Fruit fly (Drosophila melanogaster) whole organism, adult: ENCODE measurements around the gene jet.

Experiments
- CG11617 ChIP-seq: fragments of 200-800 bp; sonication (Bioruptor generic); optimal IDR thresholded peaks from 2 replicates; lab custom pipeline; 2017; ENCODE audit warnings: mild to moderate bottlenecking, missing biosample characterization, missing genetic modification reagents, missing genetic modification characterization
- CG33017 ChIP-seq: fragments of 200-800 bp; sonication (Bioruptor generic); optimal IDR thresholded peaks from 2 replicates; lab custom pipeline; 2018; ENCODE audit warnings: missing biosample characterization, mild to moderate bottlenecking, missing genetic modification characterization, moderate library complexity
- Clk ChIP-seq: fragments of 200-800 bp; sonication (Bioruptor generic); optimal IDR thresholded peaks from 2 replicates; lab custom pipeline; 2017; ENCODE audit warnings: missing biosample characterization, missing genetic modification characterization
- Crg-1 ChIP-seq: fragments of 200-800 bp; sonication (Bioruptor generic); optimal IDR thresholded peaks from 2 replicates; lab custom pipeline; 2016; ENCODE audit warnings: missing biosample characterization, missing genetic modification characterization
- Mnt ChIP-seq: fragments of 200-800 bp; sonication (Bioruptor generic); optimal IDR thresholded peaks from 2 replicates; lab custom pipeline; 2016; ENCODE audit warnings: missing biosample characterization, mild to moderate bottlenecking, missing genetic modification characterization
- cic ChIP-seq: fragments of 200-800 bp; sonication (Bioruptor generic); optimal IDR thresholded peaks from 2 replicates; lab custom pipeline; 2017; ENCODE audit warnings: missing biosample characterization, mild to moderate bottlenecking, missing genetic modification characterization, moderate library complexity
- pad ChIP-seq: fragments of 200-800 bp; sonication (Bioruptor generic); optimal IDR thresholded peaks from 3 replicates; lab custom pipeline; 2017; ENCODE audit warnings: missing biosample characterization, missing genetic modification characterization, mild to moderate bottlenecking, moderate library complexity, missing genetic modification reagents
- toe ChIP-seq: fragments of 200-800 bp; sonication (Bioruptor generic); optimal IDR thresholded peaks from 2 replicates; lab custom pipeline; 2016; ENCODE audit warnings: missing biosample characterization, missing genetic modification characterization

DNA sequence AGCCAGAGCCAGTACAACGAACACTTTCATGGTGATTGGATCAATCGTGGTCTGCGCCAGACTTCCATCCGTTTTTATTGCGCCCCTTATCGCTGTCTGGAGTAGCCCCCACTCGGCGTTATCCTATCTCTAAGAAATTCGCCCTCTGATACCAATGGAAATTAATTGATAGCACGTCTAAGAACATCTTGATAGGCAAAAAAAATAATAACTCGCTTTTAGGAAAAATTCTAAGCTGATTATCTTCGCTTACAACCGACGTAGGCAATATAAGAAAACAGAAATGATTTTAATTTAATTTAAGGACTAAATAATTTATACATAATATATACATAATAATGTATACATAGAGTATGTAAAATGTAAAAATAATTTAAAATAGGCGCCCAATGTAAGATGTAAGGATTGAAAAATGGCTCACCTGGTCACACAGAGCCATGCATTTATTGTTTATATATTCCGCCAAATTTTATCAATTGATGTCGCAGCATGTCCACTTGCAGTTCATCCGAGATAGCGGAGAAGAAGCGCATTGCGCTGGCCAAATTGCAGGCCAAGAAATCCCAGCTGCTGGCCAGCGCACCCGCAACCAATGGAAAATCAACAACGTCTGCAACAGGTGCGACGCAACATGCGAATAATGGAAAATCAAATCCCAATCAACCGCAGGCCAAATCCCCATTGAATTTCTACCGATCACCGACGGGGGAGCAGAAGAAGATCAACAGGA is 5.7 kb upstream of the jet start, which contains the start of the genes Jon25Bi and Marcal1:
- TF ChIP-seq Mnt (GFP tag; lab: Kevin White, UChicago), result no peak
- TF ChIP-seq cic (GFP tag; lab: Kevin White, UChicago), result no peak
- TF ChIP-seq pad, result no peak
- no peak for TF ChIP-seq CG33017
- TF ChIP-seq CG11617 (GFP tag; lab: Kevin White, UChicago), result no peak
- no peak for TF ChIP-seq Clk (GFP tag; lab: Kevin White, UChicago)
- TF ChIP-seq toe (GFP tag; lab: Kevin White, UChicago), result no peak
- TF ChIP-seq Crg-1 (GFP tag; lab: Kevin White, UChicago), result no peak
